Worm (Caenorhabditis elegans) whole organism, L4/young adult: Measurements from ENCODE around the gene rrf-3.

Source experiments
- W03F9.2 ChIP-seq: fragments of 150-350 bp; optimal IDR thresholded peaks from 2 replicates; lab custom pipeline; 2014; ENCODE audit warnings: missing biosample characterization, missing genetic modification characterization
- dao-5 ChIP-seq: sonication (generic microtip); optimal IDR thresholded peaks from 2 replicates; lab custom pipeline; 2016; ENCODE audit warnings: missing genotype, missing genetic modification characterization, moderate library complexity, missing compliant biosample characterization
- him-1 ChIP-seq: sonication (generic microtip); optimal IDR thresholded peaks from 2 replicates; lab custom pipeline; 2016; ENCODE audit warnings: missing genotype, missing genetic modification reagents, missing genetic modification characterization, missing compliant biosample characterization

The rrf-3 gene

ce11 chrII:8160916-8161315, 1.3 kb upstream of the rrf-3 start:
- TF ChIP-seq him-1 (no peak), W03F9.2 (no peak), dao-5 (tag; lab: Kevin White, UChicago) (no peak)

- TF ChIP-seq dao-5 (tag; lab: Kevin White, UChicago) (no peak), W03F9.2 (no peak), him-1 (no peak)
Measured at ce11 chrII:8169283-8169682, 7.0 kb downstream of the rrf-3 start, which contains the start of gene T05C12.15. T05C12.15 (plus strand) TSS chrII:8169583.

- TF ChIP-seq dao-5 (tag; lab: Kevin White, UChicago) (no peak), W03F9.2 (no peak), him-1 (no peak)
Measured at ce11 chrII:8170374-8170773, 8.1 kb downstream of the rrf-3 start, which contains the start of gene T05C12.11. T05C12.11 (minus strand) TSS chrII:8170474.

ce11 chrII:8173449-8173848, 11.2 kb downstream of the rrf-3 start, which contains the start of the genes decr-1.3 and T05C12.1:
decr-1.3 (minus strand) TSS chrII:8173549.
T05C12.1 (plus strand) TSS chrII:8173680.
- TF ChIP-seq W03F9.2, result no peak
- no peak for TF ChIP-seq him-1

ce11 chrII:8174148-8174547, 11.9 kb downstream of the rrf-3 start:
- TF ChIP-seq him-1, result no peak
- TF ChIP-seq dao-5 (tag; lab: Kevin White, UChicago), result no peak
- no peak for TF ChIP-seq W03F9.2

ce11 chrII:8177095-8177494, 14.8 kb downstream of the rrf-3 start, which contains the start of gene acr-14:
acr-14 (minus strand) TSS chrII:8177195.
- TF ChIP-seq him-1, result no peak
- no peak for TF ChIP-seq W03F9.2
- TF ChIP-seq dao-5 (tag; lab: Kevin White, UChicago), result no peak

- TF ChIP-seq dao-5 (tag; lab: Kevin White, UChicago) (no peak), W03F9.2 (no peak), him-1 (no peak)
Measured at ce11 chrII:8178614-8179013, 16.3 kb downstream of the rrf-3 start.

ce11 chrII:8180281-8180680, 18.0 kb downstream of the rrf-3 start, which contains the start of gene T05C12.4:
T05C12.4 (minus strand) TSS chrII:8180381.
- no peak for TF ChIP-seq him-1
- TF ChIP-seq dao-5 (tag; lab: Kevin White, UChicago), result no peak
- no peak for TF ChIP-seq W03F9.2

ce11 chrII:8181437-8181836, 19.2 kb downstream of the rrf-3 start, which contains the start of gene dylt-3:
dylt-3 (plus strand) TSS chrII:8181737.
- no peak for TF ChIP-seq him-1
- no peak for TF ChIP-seq dao-5 (tag; lab: Kevin White, UChicago)
- TF ChIP-seq W03F9.2, result no peak

ce11 chrII:8185016-8185493, 22.8 kb downstream of the rrf-3 start, which contains the start of the genes mig-5 and cct-1:
mig-5 (minus strand) TSS chrII:8185023.
cct-1 (plus strand) TSS chrII:8185443.
- TF ChIP-seq W03F9.2, result peak; percentile 96
- no peak for TF ChIP-seq dao-5 (tag; lab: Kevin White, UChicago)
- peak; percentile 84 for TF ChIP-seq him-1

ce11 chrII:8187516-8187915, 25.3 kb downstream of the rrf-3 start:
- TF ChIP-seq W03F9.2 (no peak), dao-5 (tag; lab: Kevin White, UChicago) (no peak), him-1 (no peak)

- TF ChIP-seq him-1 (no peak), dao-5 (tag; lab: Kevin White, UChicago) (no peak), W03F9.2 (no peak)
Measured at ce11 chrII:8190455-8190854, 28.2 kb downstream of the rrf-3 start, which contains the start of gene T05C12.8. T05C12.8 (minus strand) TSS chrII:8190555.

ce11 chrII:8193126-8193525, 30.9 kb downstream of the rrf-3 start, which contains the start of gene T05C12.9:
T05C12.9 (minus strand) TSS chrII:8193226.
- TF ChIP-seq W03F9.2 (no peak), dao-5 (tag; lab: Kevin White, UChicago) (no peak), him-1 (no peak)

ce11 chrII:8193922-8194321, 31.7 kb downstream of the rrf-3 start:
- TF ChIP-seq W03F9.2, result no peak
- no peak for TF ChIP-seq dao-5 (tag; lab: Kevin White, UChicago)
- TF ChIP-seq him-1, result no peak

- TF ChIP-seq dao-5 (tag; lab: Kevin White, UChicago) (no peak), W03F9.2 (no peak)
Measured at ce11 chrII:8198503-8198902, 36.2 kb downstream of the rrf-3 start, which contains the start of gene qua-1. qua-1 (plus strand) TSS chrII:8198803.

- no peak for TF ChIP-seq dao-5 (tag; lab: Kevin White, UChicago)
Measured at ce11 chrII:8199803-8200202, 37.5 kb downstream of the rrf-3 start.
